Worm (Caenorhabditis elegans): ENCODE data around the gene nfx-1.

- no peak for TF ChIP-seq ztf-23 (GFP tag; IDR thresholded peaks at IDR 0.05)
- TF ChIP-seq cog-1 (tag; optimal IDR thresholded peaks at IDR 0.05) = no peak
- TF ChIP-seq ztf-29 (GFP tag; IDR thresholded peaks at IDR 0.05) = no peak
Observed at ce11 chrIII:6356007-6356406, 19.2 kb upstream of the nfx-1 start.
